Fruit fly (Drosophila melanogaster): ENCODE data around the gene CG13003.

Gene CG13003

DNA sequence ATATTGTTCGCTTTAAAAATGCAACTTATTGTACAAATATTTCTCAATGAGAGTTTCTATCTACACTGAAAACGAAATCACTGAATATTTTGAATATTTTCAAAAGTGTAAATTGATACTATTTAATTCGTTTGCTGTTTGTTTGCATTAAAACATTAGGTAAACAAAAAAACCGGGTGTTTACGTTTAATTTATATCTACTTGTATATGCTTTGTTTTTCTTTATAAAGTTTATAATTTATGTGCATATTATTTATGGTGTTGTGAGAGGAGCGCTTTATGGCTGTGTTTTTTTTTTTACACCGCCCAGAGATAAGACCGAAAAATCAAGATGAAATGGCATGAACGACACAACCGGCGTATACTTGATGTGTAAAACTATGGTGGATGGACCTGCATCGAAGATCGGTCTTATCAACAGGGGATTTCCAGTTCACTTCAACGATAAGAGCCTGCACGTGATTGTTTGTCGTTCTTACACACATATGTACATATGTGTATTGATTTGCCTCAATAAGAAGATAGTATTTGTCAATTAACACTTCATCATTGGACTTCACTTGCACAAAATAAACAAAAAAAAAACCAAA lies 46.8 kb downstream of the CG13003 start:
- TF ChIP-seq CG11398 (GFP tag; optimal IDR thresholded peaks at IDR 0.05): no peak
- peak; percentile 59 for TF ChIP-seq cwo (GFP tag; optimal IDR thresholded peaks at IDR 0.05)
- peak; percentile 27 for TF ChIP-seq dmrt99B (tag; optimal IDR thresholded peaks at IDR 0.05)
- TF ChIP-seq zf30C (GFP tag; optimal IDR thresholded peaks at IDR 0.05): no peak
- TF ChIP-seq Myb (GFP tag; optimal IDR thresholded peaks at IDR 0.05): no peak
- no peak for TF ChIP-seq tap (tag; optimal IDR thresholded peaks at IDR 0.05)
- no peak for TF ChIP-seq Awh (GFP tag; IDR thresholded peaks at IDR 0.05)
- TF ChIP-seq Hr78 (GFP tag; optimal IDR thresholded peaks at IDR 0.05): no peak
- TF ChIP-seq CG7372 (GFP tag; IDR thresholded peaks at IDR 0.05): no peak
- 0 out of 2 replicates have a peak, but pooled peaks have one; percentile 29 for TF ChIP-seq CG6689 (GFP tag; IDR thresholded peaks at IDR 0.05)
- TF ChIP-seq ab (GFP tag; optimal IDR thresholded peaks at IDR 0.05): no peak
- TF ChIP-seq CG15269 (tag; optimal IDR thresholded peaks at IDR 0.05): peak; percentile 41
- no peak for TF ChIP-seq Sry-β (GFP tag; optimal IDR thresholded peaks at IDR 0.05)
- peak; percentile 55 for TF ChIP-seq Sox102F (GFP tag; optimal IDR thresholded peaks at IDR 0.05)
- no peak for TF ChIP-seq Meics (GFP tag; optimal IDR thresholded peaks at IDR 0.05)
- TF ChIP-seq CG4360 (GFP tag; IDR thresholded peaks at IDR 0.05): no peak
- no peak for TF ChIP-seq usp (GFP tag; optimal IDR thresholded peaks at IDR 0.05)
- TF ChIP-seq Stat92E (GFP tag; optimal IDR thresholded peaks at IDR 0.05): no peak
- TF ChIP-seq sd (tag; optimal IDR thresholded peaks at IDR 0.05): peak; percentile 5
- TF ChIP-seq CG10209 (GFP tag; optimal IDR thresholded peaks at IDR 0.05): no peak
- TF ChIP-seq pita (GFP tag; optimal IDR thresholded peaks at IDR 0.05): no peak
- TF ChIP-seq CG1529 (GFP tag; optimal IDR thresholded peaks at IDR 0.05): no peak
- TF ChIP-seq HLH3B (GFP tag; IDR thresholded peaks at IDR 0.05): no peak
- TF ChIP-seq cad (GFP tag; optimal IDR thresholded peaks at IDR 0.05): no peak
- TF ChIP-seq Xrp1 (GFP tag; IDR thresholded peaks at IDR 0.05): peak; percentile 17; the same call in 1 of the 2 replicates
- TF ChIP-seq kay (GFP tag; optimal IDR thresholded peaks at IDR 0.05): no peak
- TF ChIP-seq CG4617 (GFP tag; optimal IDR thresholded peaks at IDR 0.05; ENCODE audit: borderline replicate concordance): no peak
- no peak for TF ChIP-seq Taf1 (GFP tag; IDR thresholded peaks at IDR 0.05)
- TF ChIP-seq chinmo (GFP tag; IDR thresholded peaks at IDR 0.05; ENCODE audit: partially characterized antibody): 0 out of 4 replicates have a peak, but pooled peaks have one; percentile 20
- no peak for TF ChIP-seq BtbVII (GFP tag; optimal IDR thresholded peaks at IDR 0.05)
- no peak for TF ChIP-seq vnd (GFP tag; IDR thresholded peaks at IDR 0.05; ENCODE audit: partially characterized antibody)
- TF ChIP-seq CG1603 (tag; optimal IDR thresholded peaks at IDR 0.05): no peak
- no peak for TF ChIP-seq Antp (GFP tag; optimal IDR thresholded peaks at IDR 0.05)
- no peak for TF ChIP-seq exex (tag; optimal IDR thresholded peaks at IDR 0.05)
- 0 out of 2 replicates have a peak, but pooled peaks have one; percentile 27 for TF ChIP-seq CG31441 (GFP tag; IDR thresholded peaks at IDR 0.05)
- TF ChIP-seq CG34376 (GFP tag; optimal IDR thresholded peaks at IDR 0.05): peak; percentile 44
- TF ChIP-seq fru (optimal IDR thresholded peaks at IDR 0.05): no peak
- no peak for TF ChIP-seq CG12942 (GFP tag; optimal IDR thresholded peaks at IDR 0.05)
- TF ChIP-seq CG8290 (GFP tag; optimal IDR thresholded peaks at IDR 0.05): no peak
- TF ChIP-seq CG8290 (tag; optimal IDR thresholded peaks at IDR 0.05): no peak
- no peak for TF ChIP-seq dpn (GFP tag; optimal IDR thresholded peaks at IDR 0.05)
- TF ChIP-seq Fer1 (GFP tag; optimal IDR thresholded peaks at IDR 0.05): peak; percentile 19
- no peak for TF ChIP-seq onecut (GFP tag; IDR thresholded peaks at IDR 0.05)
- TF ChIP-seq peb (GFP tag; IDR thresholded peaks at IDR 0.05): no peak
- no peak for TF ChIP-seq hbn (GFP tag; IDR thresholded peaks at IDR 0.05; ENCODE audit: partially characterized antibody)
- no peak for TF ChIP-seq lbe (GFP tag; optimal IDR thresholded peaks at IDR 0.05)
- TF ChIP-seq dmrt11E (tag; optimal IDR thresholded peaks at IDR 0.05): no peak
- TF ChIP-seq Drgx (GFP tag; IDR thresholded peaks at IDR 0.05): peak; percentile 13; the same call in 1 of the 2 replicates
- no peak for TF ChIP-seq H15 (GFP tag; IDR thresholded peaks at IDR 0.05)
- TF ChIP-seq CG10267 (tag; optimal IDR thresholded peaks at IDR 0.05): no peak
